Worm (Caenorhabditis elegans) whole organism, L3 larva: Measurements from ENCODE around the gene znf-593.

Source experiments
- elt-2 ChIP-seq: sonication (generic microtip); optimal IDR thresholded peaks from 2 replicates; lab custom pipeline; 2016; ENCODE audit warnings: missing genetic modification reagents, mild to moderate bottlenecking, missing genetic modification characterization, missing compliant biosample characterization
- elt-3 ChIP-seq, 3 experiments: fragments of 150-350 bp in 1 of 3; sonication (generic microtip) in 2 of 3; optimal IDR thresholded peaks; 2 replicates in 2 of 3; 4 replicates in 1 of 3; lab custom pipeline; 2014 to 2017; ENCODE audit warnings: missing biosample characterization in 3 of 3, missing genetic modification characterization in 3 of 3
- fkh-10 ChIP-seq: sonication (generic microtip); optimal IDR thresholded peaks from 2 replicates; lab custom pipeline; 2017; ENCODE audit warnings: missing biosample characterization, missing genetic modification reagents, missing genetic modification characterization
- nhr-23 ChIP-seq: fragments of 150-350 bp; optimal IDR thresholded peaks from 2 replicates; lab custom pipeline; 2014; ENCODE audit warnings: missing biosample characterization, missing genetic modification reagents, missing genetic modification characterization
- nhr-237 ChIP-seq: fragments of 150-350 bp; optimal IDR thresholded peaks from 2 replicates; lab custom pipeline; 2014; ENCODE audit warnings: missing biosample characterization, missing genetic modification characterization
- nhr-25 ChIP-seq: sonication (generic microtip); optimal IDR thresholded peaks from 2 replicates; lab custom pipeline; 2017; ENCODE audit warnings: missing biosample characterization, missing genetic modification characterization
- nhr-76 ChIP-seq: fragments of 150-350 bp; sonication (generic microtip); optimal IDR thresholded peaks from 5 replicates; lab custom pipeline; 2014; ENCODE audit warnings: missing biosample characterization, missing genetic modification characterization
- ztf-11 ChIP-seq: fragments of 150-350 bp; optimal IDR thresholded peaks from 2 replicates; lab custom pipeline; 2014; ENCODE audit warnings: missing biosample characterization, missing genetic modification characterization
- ztf-4 ChIP-seq: fragments of 150-350 bp; optimal IDR thresholded peaks from 2 replicates; lab custom pipeline; 2014; ENCODE audit warnings: missing biosample characterization, missing genetic modification characterization

DNA sequence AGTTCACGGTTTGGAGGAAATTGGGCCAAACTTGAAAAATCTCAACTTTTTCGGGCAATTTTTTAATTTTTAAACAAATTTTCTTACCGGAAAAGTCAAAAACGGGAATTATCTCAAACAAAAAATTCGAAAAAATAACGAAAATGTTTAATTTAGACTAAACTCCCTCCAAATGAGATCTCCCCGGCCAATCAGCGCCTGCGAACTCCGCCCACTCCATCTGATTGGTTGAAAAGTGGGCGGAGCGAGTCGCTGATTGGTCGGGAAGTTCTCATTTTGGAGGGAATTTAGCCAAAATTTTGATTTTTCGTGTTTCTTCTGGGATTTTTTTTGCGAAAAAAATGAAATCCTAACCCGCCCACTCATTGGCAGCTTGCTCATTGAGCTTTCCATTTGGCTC lies 21.9 kb downstream of the znf-593 start:
- TF ChIP-seq ztf-11 (tag; lab: Kevin White, UChicago) (no peak), nhr-237 (tag; lab: Kevin White, UChicago) (no peak), elt-3 (tag; optimal IDR thresholded peaks at IDR 0.05; lab: Kevin White, UChicago) (no peak), fkh-10 (no peak), elt-2 (tag; lab: Kevin White, UChicago) (no peak), ztf-4 (tag; lab: Kevin White, UChicago) (no peak), nhr-76 (tag; lab: Kevin White, UChicago) (no peak), nhr-25 (tag; lab: Kevin White, UChicago) (no peak), nhr-23 (tag; lab: Kevin White, UChicago) (no peak)
